Fruit fly (Drosophila melanogaster) whole organism, adult: ENCODE data around the gene betaCOP.

Source experiments
- CG11617 ChIP-seq: fragments of 200-800 bp; sonication (Bioruptor generic); optimal IDR thresholded peaks from 2 replicates; lab custom pipeline; 2017; ENCODE audit warnings: mild to moderate bottlenecking, missing biosample characterization, missing genetic modification reagents, missing genetic modification characterization
- CG12768 ChIP-seq: fragments of 200-800 bp; sonication (Bioruptor generic); optimal IDR thresholded peaks from 2 replicates; lab custom pipeline; 2017; ENCODE audit warnings: missing biosample characterization, missing genetic modification characterization, mild to moderate bottlenecking, moderate library complexity, missing genetic modification reagents
- CG14711 ChIP-seq: fragments of 200-800 bp; sonication (Bioruptor generic); optimal IDR thresholded peaks from 2 replicates; lab custom pipeline; 2018; ENCODE audit warnings: missing biosample characterization, mild to moderate bottlenecking, missing genetic modification characterization, moderate library complexity
- CG1620 ChIP-seq: fragments of 200-800 bp; sonication (Bioruptor generic); optimal IDR thresholded peaks from 2 replicates; lab custom pipeline; 2016; ENCODE audit warnings: missing biosample characterization, missing genetic modification characterization
- CG33017 ChIP-seq: fragments of 200-800 bp; sonication (Bioruptor generic); optimal IDR thresholded peaks from 2 replicates; lab custom pipeline; 2018; ENCODE audit warnings: missing biosample characterization, mild to moderate bottlenecking, missing genetic modification characterization, moderate library complexity
- CG5204 ChIP-seq: fragments of 200-800 bp; sonication (Bioruptor generic); optimal IDR thresholded peaks from 2 replicates; lab custom pipeline; 2016; ENCODE audit warnings: missing biosample characterization, missing genetic modification characterization
- CG7045 ChIP-seq: fragments of 200-800 bp; sonication (Bioruptor generic); optimal IDR thresholded peaks from 2 replicates; lab custom pipeline; 2017; ENCODE audit warnings: missing biosample characterization, mild to moderate bottlenecking, missing genetic modification characterization
- CG7101 ChIP-seq: fragments of 200-800 bp; sonication (Bioruptor generic); optimal IDR thresholded peaks from 2 replicates; lab custom pipeline; 2018; ENCODE audit warnings: missing biosample characterization, mild to moderate bottlenecking, missing genetic modification characterization, moderate library complexity
- Clk ChIP-seq: fragments of 200-800 bp; sonication (Bioruptor generic); optimal IDR thresholded peaks from 2 replicates; lab custom pipeline; 2017; ENCODE audit warnings: missing biosample characterization, missing genetic modification characterization
- Crg-1 ChIP-seq: fragments of 200-800 bp; sonication (Bioruptor generic); optimal IDR thresholded peaks from 2 replicates; lab custom pipeline; 2016; ENCODE audit warnings: missing biosample characterization, missing genetic modification characterization
- Hr96 ChIP-seq: fragments of 200-800 bp; sonication (Bioruptor generic); optimal IDR thresholded peaks from 2 replicates; lab custom pipeline; 2016; ENCODE audit warnings: missing biosample characterization, missing genetic modification characterization
- Mnt ChIP-seq: fragments of 200-800 bp; sonication (Bioruptor generic); optimal IDR thresholded peaks from 2 replicates; lab custom pipeline; 2016; ENCODE audit warnings: missing biosample characterization, mild to moderate bottlenecking, missing genetic modification characterization
- bab1 ChIP-seq: fragments of 200-800 bp; sonication (Bioruptor generic); optimal IDR thresholded peaks from 3 replicates; lab custom pipeline; 2019; ENCODE audit warnings: missing biosample characterization, mild to moderate bottlenecking, missing genetic modification characterization, moderate library complexity
- cic ChIP-seq: fragments of 200-800 bp; sonication (Bioruptor generic); optimal IDR thresholded peaks from 2 replicates; lab custom pipeline; 2017; ENCODE audit warnings: missing biosample characterization, mild to moderate bottlenecking, missing genetic modification characterization, moderate library complexity
- cnc ChIP-seq, 2 experiments: fragments of >200 bp; optimal IDR thresholded peaks; 2 replicates each; lab custom pipeline; 2017
- kay ChIP-seq: fragments of 200-800 bp; sonication (Bioruptor generic); peaks from one replicate; lab custom pipeline; 2016; ENCODE audit warnings: missing biosample characterization, missing genetic modification characterization, borderline replicate concordance
- ovo ChIP-seq: fragments of 200-800 bp; sonication (Bioruptor generic); optimal IDR thresholded peaks from 2 replicates; lab custom pipeline; 2016; ENCODE audit warnings: missing biosample characterization, missing genetic modification characterization
- pad ChIP-seq: fragments of 200-800 bp; sonication (Bioruptor generic); optimal IDR thresholded peaks from 3 replicates; lab custom pipeline; 2017; ENCODE audit warnings: missing biosample characterization, missing genetic modification characterization, mild to moderate bottlenecking, moderate library complexity, missing genetic modification reagents
- tj ChIP-seq: fragments of 200-800 bp; sonication (Bioruptor generic); optimal IDR thresholded peaks from 3 replicates; lab custom pipeline; 2017; ENCODE audit warnings: missing biosample characterization, mild to moderate bottlenecking, missing genetic modification characterization, moderate library complexity
- toe ChIP-seq: fragments of 200-800 bp; sonication (Bioruptor generic); optimal IDR thresholded peaks from 2 replicates; lab custom pipeline; 2016; ENCODE audit warnings: missing biosample characterization, missing genetic modification characterization

The betaCOP gene

DNA sequence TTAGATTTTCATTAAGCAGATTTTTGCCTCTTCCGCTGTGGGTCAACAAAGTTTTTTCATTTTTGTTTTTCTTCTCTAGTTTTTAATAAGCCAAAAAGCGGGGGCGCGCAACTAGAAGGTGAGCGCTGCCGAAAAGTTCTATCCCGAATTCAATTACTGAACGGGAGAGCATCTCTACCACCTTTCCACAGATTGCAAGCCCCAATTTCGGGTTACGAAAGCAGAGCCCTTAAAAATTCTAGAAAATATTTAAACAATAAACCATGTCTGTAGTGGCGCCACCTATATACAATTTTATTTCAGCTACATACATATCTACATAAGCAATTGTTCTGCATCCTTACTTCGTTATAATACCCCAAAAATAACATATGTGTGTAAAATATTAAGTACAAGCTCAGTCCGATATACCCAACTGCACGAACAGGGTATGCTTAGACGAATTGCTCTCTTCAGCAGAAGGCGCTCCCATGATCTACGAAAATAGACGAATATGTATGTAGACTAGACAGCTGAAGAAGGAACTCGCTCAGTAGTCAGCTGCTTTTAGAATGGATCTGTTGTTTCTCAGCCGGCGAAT lies 26.6 kb downstream of the betaCOP start, which contains the start of gene CG6106:
CG6106 (plus strand) TSS at position 530 of the 580 bp plus-strand sequence.
- TF ChIP-seq CG7101 (no peak), CG12768 (GFP tag; lab: Kevin White, UChicago) (no peak), CG5204 (GFP tag; lab: Kevin White, UChicago) (no peak), Clk (no peak), CG7045 (no peak), bab1 (no peak), Hr96 (GFP tag; lab: Kevin White, UChicago) (no peak), CG11617 (no peak), kay (GFP tag; lab: Kevin White, UChicago) (no peak), Mnt (GFP tag; lab: Kevin White, UChicago) (no peak), CG14711 (no peak), tj (GFP tag; lab: Kevin White, UChicago) (no peak), CG33017 (tag; lab: Kevin White, UChicago) (no peak), cic (GFP tag; lab: Kevin White, UChicago) (no peak), cnc (optimal IDR thresholded peaks at IDR 0.05; lab: Kevin White, UChicago) (no peak), ovo (GFP tag; lab: Kevin White, UChicago) (no peak), pad (GFP tag; lab: Kevin White, UChicago) (no peak), toe (GFP tag; lab: Kevin White, UChicago) (no peak), Crg-1 (GFP tag; lab: Kevin White, UChicago) (no peak), CG1620 (GFP tag; lab: Kevin White, UChicago) (no peak)

DNA sequence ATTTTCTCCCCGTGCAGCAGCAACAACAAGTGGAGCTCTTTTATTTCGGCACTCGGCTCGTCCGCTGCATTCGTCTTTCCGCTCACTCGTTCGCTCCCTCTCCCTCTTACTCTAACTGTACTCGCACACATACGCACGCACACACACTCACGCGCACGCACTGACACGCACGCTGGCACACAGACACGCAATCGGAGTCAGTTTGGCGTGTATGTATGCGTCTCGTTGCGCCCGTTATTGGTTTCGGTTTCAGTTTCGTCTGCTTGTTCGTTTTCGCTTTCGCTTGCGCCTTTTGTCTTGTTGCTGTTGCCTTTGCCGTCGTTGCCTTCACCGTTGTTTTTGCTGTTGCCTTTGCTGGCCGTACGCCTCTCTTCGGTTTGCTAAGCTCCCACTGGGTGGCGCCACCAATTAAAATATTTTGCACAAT lies 27.3 kb downstream of the betaCOP start:
- TF ChIP-seq tj (GFP tag; lab: Kevin White, UChicago): no peak
- no peak for TF ChIP-seq Hr96 (GFP tag; lab: Kevin White, UChicago)
- peak; percentile 30 for TF ChIP-seq pad (GFP tag; lab: Kevin White, UChicago)
- peak; percentile 54 for TF ChIP-seq ovo (GFP tag; lab: Kevin White, UChicago)

DNA sequence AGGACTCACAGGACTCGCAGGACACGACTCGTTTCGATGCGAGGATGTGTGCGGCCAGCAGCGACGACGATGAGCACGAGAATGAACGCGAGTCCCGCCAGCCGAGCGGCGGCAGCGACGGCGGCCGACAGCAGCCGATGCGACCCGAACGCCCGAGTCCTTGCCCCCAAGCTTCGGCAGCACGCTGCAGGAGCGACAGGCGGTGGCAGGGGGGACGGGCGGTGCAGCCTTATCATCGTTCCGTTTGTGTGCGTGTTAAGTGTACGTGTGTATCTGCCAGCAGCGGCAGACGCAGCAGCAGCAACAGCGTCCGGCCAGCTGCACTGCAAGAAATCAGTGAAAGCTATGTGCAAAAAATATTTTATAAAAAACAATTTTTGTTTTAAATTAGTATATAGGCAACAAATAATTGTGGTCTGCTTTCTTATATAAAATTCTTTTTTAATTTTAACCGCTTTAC lies 28.9 kb downstream of the betaCOP start, which contains the start of gene kairos:
kairos (minus strand) TSS at position 51 of the 460 bp plus-strand sequence.
- TF ChIP-seq CG12768 (GFP tag; lab: Kevin White, UChicago): no peak
- no peak for TF ChIP-seq CG7101
- TF ChIP-seq CG5204 (GFP tag; lab: Kevin White, UChicago): no peak
- TF ChIP-seq cnc (optimal IDR thresholded peaks at IDR 0.05; lab: Kevin White, UChicago): no peak
- no peak for TF ChIP-seq Mnt (GFP tag; lab: Kevin White, UChicago)
- TF ChIP-seq tj (GFP tag; lab: Kevin White, UChicago): no peak
- TF ChIP-seq kay (GFP tag; lab: Kevin White, UChicago): no peak
- TF ChIP-seq pad (GFP tag; lab: Kevin White, UChicago): no peak
- no peak for TF ChIP-seq CG7045
- TF ChIP-seq bab1: no peak
- TF ChIP-seq CG1620 (GFP tag; lab: Kevin White, UChicago): no peak
- TF ChIP-seq CG14711: no peak
- no peak for TF ChIP-seq CG11617
- no peak for TF ChIP-seq CG33017 (tag; lab: Kevin White, UChicago)
- no peak for TF ChIP-seq Clk

DNA sequence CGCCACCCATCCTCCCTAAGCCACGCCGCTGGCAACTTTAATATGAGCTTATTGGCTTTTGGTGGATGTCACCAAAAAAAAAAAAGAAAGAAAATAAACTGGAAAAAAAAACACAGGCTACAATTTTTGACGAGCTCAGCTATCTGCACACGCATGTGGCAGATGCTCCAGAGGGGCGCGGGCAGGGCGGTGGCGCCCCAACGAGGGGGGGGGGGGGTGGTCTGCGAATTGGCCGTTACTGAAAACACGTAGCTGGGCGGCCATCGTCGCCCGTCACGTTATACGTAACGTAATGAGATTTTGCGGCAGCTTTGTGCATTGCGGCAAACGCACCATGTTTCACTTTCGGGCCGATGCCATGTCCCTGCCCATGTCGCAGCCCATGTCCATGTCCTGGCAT lies 34.4 kb downstream of the betaCOP start:
- TF ChIP-seq Mnt (GFP tag; lab: Kevin White, UChicago): no peak

DNA sequence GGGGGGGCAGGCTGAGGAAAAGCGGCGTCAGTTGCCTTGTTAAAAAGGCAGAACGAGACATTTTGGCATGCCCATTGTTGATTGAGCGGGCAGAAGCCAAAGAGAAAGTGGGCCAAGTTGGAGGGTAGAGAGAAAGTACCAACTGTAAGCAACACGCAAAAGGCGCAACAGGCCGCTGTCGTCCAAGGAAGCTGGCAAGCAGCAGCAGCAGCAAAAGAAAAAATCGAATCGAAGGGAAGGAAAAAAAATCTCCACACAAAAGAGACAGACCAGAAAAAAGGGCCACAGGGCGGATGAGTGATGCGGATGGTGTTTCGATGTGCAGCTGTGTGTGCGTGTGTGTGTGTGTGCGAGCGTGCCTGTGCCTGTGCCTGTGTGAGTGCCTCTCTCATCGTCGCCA lies 37.4 kb downstream of the betaCOP start:
- TF ChIP-seq kay (GFP tag; lab: Kevin White, UChicago): no peak
- no peak for TF ChIP-seq toe (GFP tag; lab: Kevin White, UChicago)
- TF ChIP-seq CG14711: no peak
- TF ChIP-seq Clk: no peak
- no peak for TF ChIP-seq ovo (GFP tag; lab: Kevin White, UChicago)
- TF ChIP-seq CG33017 (tag; lab: Kevin White, UChicago): no peak
- no peak for TF ChIP-seq CG7101
- no peak for TF ChIP-seq cic (GFP tag; lab: Kevin White, UChicago)
- no peak for TF ChIP-seq pad (GFP tag; lab: Kevin White, UChicago)

DNA sequence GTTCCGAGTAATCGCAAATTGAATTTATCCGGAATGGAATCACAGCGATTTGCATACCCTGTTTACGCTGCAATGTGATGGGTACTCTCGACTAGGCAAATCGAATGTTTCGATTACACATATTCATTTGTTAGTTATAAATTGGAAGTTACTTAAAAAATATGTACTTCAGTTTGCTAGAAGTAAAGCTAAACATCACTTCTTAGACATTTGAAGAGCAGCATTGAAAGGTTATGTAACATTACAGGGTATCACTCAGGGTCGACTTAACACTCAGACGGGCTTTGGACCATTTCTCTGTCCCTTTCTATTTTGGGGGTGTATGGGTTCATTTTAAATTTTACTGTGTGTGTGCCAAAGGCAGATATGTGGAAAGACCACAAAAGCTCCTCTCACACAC lies 44.0 kb downstream of the betaCOP start:
- TF ChIP-seq Mnt (GFP tag; lab: Kevin White, UChicago) (no peak), CG5204 (GFP tag; lab: Kevin White, UChicago) (no peak)
